Worm (Caenorhabditis elegans): Measurements from ENCODE around the gene srv-24.

DNA sequence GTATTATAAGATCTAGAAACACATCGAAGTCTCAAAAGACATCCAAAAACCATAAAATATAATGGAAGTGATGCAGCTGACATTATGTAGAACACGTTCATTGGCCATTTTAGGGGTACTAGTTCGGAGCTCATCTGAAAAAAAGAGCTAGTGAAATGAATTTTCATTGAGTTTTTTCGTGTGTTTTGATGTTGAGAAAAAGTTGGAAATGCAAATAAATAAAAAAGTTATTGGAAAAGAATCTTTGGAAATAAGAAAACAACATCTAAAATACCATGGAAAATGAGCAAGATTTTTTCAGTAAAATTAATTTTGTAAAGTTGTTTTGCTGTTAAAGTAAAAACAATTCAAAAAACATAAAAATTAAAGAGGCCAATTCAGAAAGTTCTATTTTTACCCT is at the start of gene srv-24:
- TF ChIP-seq ztf-23 (GFP tag; IDR thresholded peaks at IDR 0.05) (no peak), cog-1 (tag; optimal IDR thresholded peaks at IDR 0.05) (no peak), T22C8.4 (GFP tag; IDR thresholded peaks at IDR 0.05) (no peak)
